Worm (Caenorhabditis elegans) whole organism, midembryonic: ENCODE measurements around the gene M03E7.2.

Experiments
- T22C8.4 ChIP-seq: fragments of 200-800 bp; sonication (Bioruptor generic); IDR thresholded peaks from 2 replicates; pipeline ENCODE4 v1.3.6; 2022; ENCODE audit warnings: missing genetic modification characterization, missing compliant biosample characterization
- cog-1 ChIP-seq: sonication (generic microtip); optimal IDR thresholded peaks from 2 replicates; lab custom pipeline; 2016; ENCODE audit warnings: missing genetic modification characterization, missing compliant biosample characterization
- flt-1 ChIP-seq: fragments of 200-800 bp; sonication (Bioruptor generic); IDR thresholded peaks from 2 replicates; pipeline ENCODE4 v1.3.6; 2022; ENCODE audit warnings: missing genetic modification characterization, missing compliant biosample characterization
- klf-2 ChIP-seq: fragments of 200-800 bp; sonication (Bioruptor generic); conservative IDR thresholded peaks from 2 replicates; pipeline ENCODE4 v1.3.6; 2022; ENCODE audit warnings: missing genetic modification reagents, missing genetic modification characterization, missing compliant biosample characterization
- med-1 ChIP-seq: sonication (generic microtip); optimal IDR thresholded peaks from 2 replicates; lab custom pipeline; 2017; ENCODE audit warnings: missing genetic modification characterization, mild to moderate bottlenecking, missing compliant biosample characterization, antibody characterized with exemption, missing genetic modification reagents; ENCODE audit not compliant: insufficient read depth
- ref-1 ChIP-seq: fragments of 200-800 bp; sonication (Bioruptor generic); conservative IDR thresholded peaks from 2 replicates; pipeline ENCODE4 v1.3.6; 2022; ENCODE audit warnings: missing genetic modification reagents, missing genetic modification characterization, missing compliant biosample characterization
- tab-1 ChIP-seq: fragments of 200-800 bp; sonication (Bioruptor generic); IDR thresholded peaks from 2 replicates; pipeline ENCODE4 v1.3.6; 2022; ENCODE audit warnings: missing genetic modification characterization, missing compliant biosample characterization
- ztf-23 ChIP-seq: fragments of 200-800 bp; sonication (Bioruptor generic); IDR thresholded peaks from 2 replicates; pipeline ENCODE4 v1.3.6; 2022; ENCODE audit warnings: missing genetic modification reagents, missing genetic modification characterization, missing compliant biosample characterization
- ztf-29 ChIP-seq: fragments of 200-800 bp; sonication (Bioruptor generic); IDR thresholded peaks from 2 replicates; pipeline ENCODE4 v1.3.6; 2022; ENCODE audit warnings: missing genetic modification reagents, missing genetic modification characterization, missing compliant biosample characterization

Gene M03E7.2

DNA sequence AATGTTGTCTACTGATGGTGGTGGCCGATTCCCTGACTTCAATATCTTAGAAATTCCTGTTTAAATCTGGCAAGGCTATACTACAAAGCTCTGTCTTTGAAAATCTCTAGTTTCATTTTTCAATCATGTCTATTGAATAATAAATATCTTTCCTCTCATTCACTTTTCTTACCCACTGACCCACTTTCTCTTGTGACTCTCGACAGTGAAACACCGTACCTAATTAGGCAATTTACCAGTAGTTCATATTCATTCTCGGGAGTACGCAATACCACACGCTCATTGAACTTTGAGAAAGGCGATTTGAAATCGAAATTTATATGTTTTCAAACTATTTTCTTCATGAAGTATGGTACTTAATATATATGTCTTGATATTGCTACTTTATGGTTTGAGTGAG is 32.6 kb upstream of the M03E7.2 start, which contains the start of gene CD4.11:
Gene CD4.11, plus strand, starts transcription at position 301 of the 400 bp plus-strand sequence.
- TF ChIP-seq T22C8.4 (GFP tag; lab: Robert Waterston, UW) = no peak
- TF ChIP-seq cog-1 (tag; lab: Kevin White, UChicago) = no peak
- TF ChIP-seq ztf-23 (GFP tag; lab: Robert Waterston, UW) = no peak
- TF ChIP-seq tab-1 (GFP tag; lab: Robert Waterston, UW) = no peak
- TF ChIP-seq ref-1 (GFP tag; lab: Robert Waterston, UW) = no peak
- no peak for TF ChIP-seq ztf-29 (GFP tag; lab: Robert Waterston, UW)
- no peak for TF ChIP-seq med-1
- no peak for TF ChIP-seq flt-1 (GFP tag; lab: Robert Waterston, UW)
- TF ChIP-seq klf-2 (GFP tag; lab: Robert Waterston, UW) = no peak

DNA sequence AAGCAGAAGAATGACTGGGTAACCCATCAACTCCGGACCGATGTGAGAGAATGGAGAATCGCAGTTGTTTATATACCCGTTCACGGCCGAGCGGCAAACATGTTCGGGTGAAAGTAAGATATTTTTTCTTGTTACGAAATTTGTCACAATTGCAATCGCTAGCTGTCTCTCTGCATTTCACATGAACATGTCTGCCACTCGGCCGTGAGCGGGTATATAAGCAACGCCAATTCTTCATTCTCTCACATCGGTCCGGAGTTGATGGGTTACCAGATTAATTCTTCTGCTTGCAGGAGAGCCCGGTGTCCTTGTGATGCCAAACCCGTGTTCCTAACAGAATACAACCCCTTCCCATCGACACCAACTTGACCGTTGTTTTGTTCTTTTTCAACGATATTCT is 30.4 kb upstream of the M03E7.2 start:
- TF ChIP-seq T22C8.4 (GFP tag; lab: Robert Waterston, UW) = no peak
- no peak for TF ChIP-seq med-1
- TF ChIP-seq klf-2 (GFP tag; lab: Robert Waterston, UW) = no peak
- no peak for TF ChIP-seq ref-1 (GFP tag; lab: Robert Waterston, UW)
- no peak for TF ChIP-seq cog-1 (tag; lab: Kevin White, UChicago)
- no peak for TF ChIP-seq ztf-29 (GFP tag; lab: Robert Waterston, UW)
- TF ChIP-seq tab-1 (GFP tag; lab: Robert Waterston, UW) = no peak
- TF ChIP-seq flt-1 (GFP tag; lab: Robert Waterston, UW) = no peak
- no peak for TF ChIP-seq ztf-23 (GFP tag; lab: Robert Waterston, UW)

DNA sequence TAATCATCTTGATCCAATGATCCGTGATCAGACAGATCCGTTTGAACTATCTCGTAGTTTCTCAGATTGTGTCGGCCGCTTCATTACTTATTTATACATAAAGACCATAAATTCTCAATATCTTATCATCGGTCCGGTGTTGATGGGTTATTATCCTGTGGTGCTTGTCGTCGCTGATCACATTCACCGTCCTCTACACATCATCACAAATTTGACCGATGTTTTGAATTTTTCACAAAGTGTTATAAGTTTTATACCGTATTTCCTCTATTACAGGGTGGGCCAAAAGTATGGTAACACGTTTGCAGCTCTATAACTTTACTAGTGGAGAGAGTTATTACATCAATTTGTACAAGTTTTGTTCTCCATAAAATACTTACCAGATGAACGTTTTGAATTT is 29.4 kb upstream of the M03E7.2 start:
- TF ChIP-seq tab-1 (GFP tag; lab: Robert Waterston, UW) = no peak
- TF ChIP-seq flt-1 (GFP tag; lab: Robert Waterston, UW) = no peak
- TF ChIP-seq med-1 = no peak

DNA sequence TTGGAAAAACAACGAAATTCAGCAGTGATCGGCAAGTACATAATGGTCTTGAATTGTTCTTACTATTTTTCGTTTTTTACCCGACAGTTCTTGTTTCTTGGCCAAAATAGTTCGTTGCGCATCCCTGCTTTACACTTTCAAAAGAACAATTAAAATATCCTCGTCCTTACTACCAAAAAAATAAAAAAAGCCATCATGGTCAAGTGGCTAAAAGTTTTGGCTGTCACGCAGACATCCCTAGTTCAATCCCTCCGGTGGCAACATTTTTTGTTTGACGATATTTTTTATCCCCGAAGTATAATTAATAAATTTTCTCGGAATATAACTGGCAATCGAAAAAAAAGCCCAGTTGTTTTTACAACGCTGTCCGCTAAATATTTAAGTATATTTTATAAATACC is 25.5 kb upstream of the M03E7.2 start:
- TF ChIP-seq tab-1 (GFP tag; lab: Robert Waterston, UW) (no peak), ztf-23 (GFP tag; lab: Robert Waterston, UW) (no peak), ztf-29 (GFP tag; lab: Robert Waterston, UW) (no peak), ref-1 (GFP tag; lab: Robert Waterston, UW) (no peak)

DNA sequence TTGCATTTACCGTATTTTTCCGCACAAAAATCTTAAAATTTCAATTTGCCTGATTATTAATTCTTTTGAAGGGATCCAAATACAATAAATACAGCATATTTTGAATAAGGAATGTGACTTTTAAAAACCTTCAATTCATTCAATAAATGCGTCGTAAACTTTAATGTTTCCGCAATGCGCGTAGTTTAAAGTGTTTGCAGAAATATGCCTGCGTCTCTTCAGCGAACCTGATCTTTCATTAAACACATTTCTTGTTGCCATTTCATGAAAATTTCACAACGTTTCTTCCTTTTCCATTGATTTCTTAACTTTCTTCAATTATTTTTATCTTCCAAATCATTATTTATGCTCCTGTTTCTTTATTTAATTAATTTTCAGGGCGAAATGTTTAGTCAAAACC is 25.1 kb upstream of the M03E7.2 start, which contains the start of gene vps-37:
Gene vps-37, plus strand, starts transcription at position 378 of the 400 bp plus-strand sequence.
- no peak for TF ChIP-seq klf-2 (GFP tag; lab: Robert Waterston, UW)
- TF ChIP-seq ztf-23 (GFP tag; lab: Robert Waterston, UW) = peak; percentile 41; the same call in 1 of the 2 replicates
- TF ChIP-seq cog-1 (tag; lab: Kevin White, UChicago) = peak; percentile 45
- peak; percentile 12; the same call in 1 of the 2 replicates for TF ChIP-seq tab-1 (GFP tag; lab: Robert Waterston, UW)
- TF ChIP-seq T22C8.4 (GFP tag; lab: Robert Waterston, UW) = no peak
- TF ChIP-seq med-1 = no peak
- 0 out of 2 replicates have a peak, but pooled peaks have one; percentile 59 for TF ChIP-seq flt-1 (GFP tag; lab: Robert Waterston, UW)

DNA sequence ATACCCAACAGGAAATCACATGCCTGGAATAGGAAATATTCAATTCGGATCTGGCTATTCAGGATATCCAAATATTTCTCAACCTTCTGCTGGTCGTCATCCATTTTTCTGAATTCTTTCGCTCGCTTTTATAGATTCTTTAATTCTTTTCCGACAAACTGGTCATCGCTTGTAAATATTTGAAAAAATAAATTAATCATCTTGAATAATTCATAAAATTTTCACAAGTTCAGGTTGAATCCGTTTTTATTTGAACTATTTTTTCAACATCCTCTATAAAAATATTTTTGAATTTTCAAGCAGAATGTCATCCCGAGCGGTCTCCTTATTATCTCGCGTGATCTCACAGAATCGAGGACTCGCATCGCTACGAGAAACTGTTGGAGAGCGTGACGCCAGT is 24.0 kb upstream of the M03E7.2 start, which contains the start of gene mrpl-48:
Gene mrpl-48, plus strand, starts transcription at position 301 of the 400 bp plus-strand sequence.
- TF ChIP-seq flt-1 (GFP tag; lab: Robert Waterston, UW) = no peak
- TF ChIP-seq klf-2 (GFP tag; lab: Robert Waterston, UW) = no peak
- no peak for TF ChIP-seq ztf-29 (GFP tag; lab: Robert Waterston, UW)
- no peak for TF ChIP-seq med-1
- no peak for TF ChIP-seq cog-1 (tag; lab: Kevin White, UChicago)
- no peak for TF ChIP-seq T22C8.4 (GFP tag; lab: Robert Waterston, UW)
- TF ChIP-seq tab-1 (GFP tag; lab: Robert Waterston, UW) = no peak
- TF ChIP-seq ref-1 (GFP tag; lab: Robert Waterston, UW) = no peak
- TF ChIP-seq ztf-23 (GFP tag; lab: Robert Waterston, UW) = no peak

DNA sequence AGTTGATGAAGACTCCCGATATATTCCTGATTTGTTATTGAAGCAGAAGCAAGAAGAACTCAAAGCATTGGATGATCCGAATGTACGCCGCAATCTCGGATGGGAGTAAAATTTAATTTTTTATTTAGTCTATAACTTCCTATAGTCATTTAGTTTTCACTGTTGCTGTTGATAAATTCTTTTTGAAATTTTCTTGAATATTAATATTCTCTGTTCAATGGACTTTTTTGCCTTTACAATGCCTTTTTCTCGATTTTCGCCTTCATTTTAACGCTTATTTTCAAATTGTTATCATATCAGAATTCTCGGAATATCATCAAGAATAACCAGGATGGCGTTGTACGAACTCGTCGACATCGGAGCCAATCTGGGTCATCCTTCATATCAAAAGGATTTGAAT is 23.1 kb upstream of the M03E7.2 start, which contains the start of gene crn-2:
Gene crn-2, plus strand, starts transcription at position 301 of the 400 bp plus-strand sequence.
- TF ChIP-seq ztf-23 (GFP tag; lab: Robert Waterston, UW) = no peak
- TF ChIP-seq ztf-29 (GFP tag; lab: Robert Waterston, UW) = no peak
- no peak for TF ChIP-seq tab-1 (GFP tag; lab: Robert Waterston, UW)
- TF ChIP-seq flt-1 (GFP tag; lab: Robert Waterston, UW) = no peak
- TF ChIP-seq med-1 = no peak
- TF ChIP-seq klf-2 (GFP tag; lab: Robert Waterston, UW) = no peak
- no peak for TF ChIP-seq cog-1 (tag; lab: Kevin White, UChicago)
- TF ChIP-seq T22C8.4 (GFP tag; lab: Robert Waterston, UW) = no peak
- no peak for TF ChIP-seq ref-1 (GFP tag; lab: Robert Waterston, UW)

DNA sequence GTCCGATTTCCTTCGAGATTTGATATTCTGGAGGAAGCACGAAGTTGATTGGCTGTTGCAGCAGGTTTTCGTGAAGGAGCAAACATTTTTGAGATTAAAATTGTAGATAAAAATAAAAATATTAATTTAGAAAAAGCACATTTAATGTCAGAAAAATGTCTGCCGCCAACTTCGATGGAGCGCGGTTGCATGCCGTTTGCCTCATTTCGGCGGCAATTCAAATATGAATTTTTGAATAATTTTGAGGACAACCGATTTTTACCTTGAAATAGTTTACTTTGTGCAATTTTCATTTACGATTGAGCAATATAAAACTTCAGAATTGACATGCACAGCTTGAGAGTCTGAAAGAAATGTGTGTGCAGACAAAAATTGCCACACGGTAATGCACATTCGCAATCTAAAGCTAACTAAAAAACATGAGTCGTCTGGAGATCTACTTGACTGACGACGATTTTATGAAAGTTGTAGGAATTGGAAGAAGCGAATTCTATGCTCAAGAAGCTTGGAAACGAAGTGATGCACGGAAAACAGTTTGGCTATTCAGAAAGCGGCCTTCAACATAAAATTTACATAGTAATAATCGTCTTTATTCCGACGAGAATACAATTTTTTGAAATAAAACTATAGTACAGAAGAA is 20.9 kb upstream of the M03E7.2 start, which contains the start of gene zhit-1:
Gene zhit-1, minus strand, starts transcription at position 161 of the 640 bp plus-strand sequence.
- TF ChIP-seq T22C8.4 (GFP tag; lab: Robert Waterston, UW) (no peak), ztf-29 (GFP tag; lab: Robert Waterston, UW) (no peak)

DNA sequence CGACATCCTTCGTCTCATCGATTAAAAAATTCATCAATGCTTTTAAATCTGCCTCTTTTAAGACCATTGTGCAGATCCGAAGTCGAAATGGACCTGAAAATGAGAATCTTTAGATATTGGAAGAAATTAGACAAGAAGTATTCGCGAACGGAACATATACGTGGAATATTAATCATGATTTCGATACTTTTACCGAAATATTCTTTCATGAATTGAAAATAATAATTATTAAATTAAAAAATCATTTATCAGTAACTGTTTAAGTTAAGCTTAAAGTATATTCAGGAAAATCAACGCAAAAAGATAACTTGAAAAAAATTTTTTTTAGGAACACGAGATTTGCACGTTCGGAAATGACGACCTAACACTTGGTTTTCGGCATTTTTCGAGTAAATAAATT is 16.1 kb upstream of the M03E7.2 start, which contains the start of gene CD4.8:
Gene CD4.8, minus strand, starts transcription at position 101 of the 400 bp plus-strand sequence.
- TF ChIP-seq med-1 = no peak
- TF ChIP-seq tab-1 (GFP tag; lab: Robert Waterston, UW) = no peak
- no peak for TF ChIP-seq ztf-23 (GFP tag; lab: Robert Waterston, UW)
- no peak for TF ChIP-seq T22C8.4 (GFP tag; lab: Robert Waterston, UW)
- no peak for TF ChIP-seq cog-1 (tag; lab: Kevin White, UChicago)
- no peak for TF ChIP-seq ref-1 (GFP tag; lab: Robert Waterston, UW)
- no peak for TF ChIP-seq klf-2 (GFP tag; lab: Robert Waterston, UW)
- no peak for TF ChIP-seq flt-1 (GFP tag; lab: Robert Waterston, UW)
- TF ChIP-seq ztf-29 (GFP tag; lab: Robert Waterston, UW) = no peak
